Fruit fly (Drosophila melanogaster): ENCODE results near the gene CG33270.
A peak's percentile ranks its signal among the peaks of the same experiment; 100 is the strongest.

The CG33270 gene

DNA sequence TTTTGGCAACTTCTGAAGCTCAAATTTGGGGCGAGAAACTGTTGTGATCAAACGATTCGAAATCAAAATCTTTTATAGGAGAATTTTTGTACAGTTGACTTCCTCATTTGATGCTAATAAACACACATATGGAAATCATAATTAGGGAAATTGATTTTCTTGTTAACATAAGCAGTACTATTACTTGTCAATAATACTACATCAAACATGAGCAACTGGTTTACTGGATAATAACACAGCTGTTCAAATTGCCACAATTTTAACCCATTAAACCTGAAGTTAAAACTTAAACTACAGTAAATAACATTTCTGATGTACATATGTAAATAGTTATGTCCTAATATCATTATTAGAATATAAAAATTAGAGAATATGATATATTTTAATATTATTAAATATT, 1.5 kb upstream of the CG33270 start, which contains the start of gene CG43390 (continued):
- TF ChIP-seq dati (GFP tag; IDR thresholded peaks at IDR 0.05), result no peak
- peak; percentile 10 for TF ChIP-seq mam (GFP tag; optimal IDR thresholded peaks at IDR 0.05)
- TF ChIP-seq CG4730 (GFP tag; IDR thresholded peaks at IDR 0.05), result no peak
- no peak for TF ChIP-seq zfh1 (GFP tag; IDR thresholded peaks at IDR 0.05)
- no peak for TF ChIP-seq ro (GFP tag; IDR thresholded peaks at IDR 0.05)
- TF ChIP-seq shn (GFP tag; optimal IDR thresholded peaks at IDR 0.05), result no peak
- TF ChIP-seq dpn (GFP tag; optimal IDR thresholded peaks at IDR 0.05), result peak in 1 of 2 experiments; percentile 31
- peak; percentile 60 for TF ChIP-seq Fer3 (tag; optimal IDR thresholded peaks at IDR 0.05)
- TF ChIP-seq CG32767 (GFP tag; IDR thresholded peaks at IDR 0.05), result no peak
- TF ChIP-seq h (optimal IDR thresholded peaks at IDR 0.05), result no peak
- TF ChIP-seq CG7839 (tag; optimal IDR thresholded peaks at IDR 0.05), result peak; percentile 12
- TF ChIP-seq CG1603 (tag; optimal IDR thresholded peaks at IDR 0.05), result peak; percentile 41
- no peak for TF ChIP-seq CG8388 (GFP tag; optimal IDR thresholded peaks at IDR 0.05)
- TF ChIP-seq CG17612 (GFP tag; IDR thresholded peaks at IDR 0.05), result no peak
- TF ChIP-seq Camta (GFP tag; optimal IDR thresholded peaks at IDR 0.05), result peak; percentile 7
- peak; percentile 68 for TF ChIP-seq HmgZ (tag; optimal IDR thresholded peaks at IDR 0.05)
- peak; percentile 73 for TF ChIP-seq CrebB (tag; optimal IDR thresholded peaks at IDR 0.05)
- peak; percentile 39 for TF ChIP-seq sug (tag; optimal IDR thresholded peaks at IDR 0.05)
- peak; percentile 86 for TF ChIP-seq Hmr (GFP tag; optimal IDR thresholded peaks at IDR 0.05)
- peak; percentile 27 for TF ChIP-seq pho (GFP tag; optimal IDR thresholded peaks at IDR 0.05)
- peak; percentile 65 for TF ChIP-seq CG15011 (GFP tag; optimal IDR thresholded peaks at IDR 0.05)

DNA sequence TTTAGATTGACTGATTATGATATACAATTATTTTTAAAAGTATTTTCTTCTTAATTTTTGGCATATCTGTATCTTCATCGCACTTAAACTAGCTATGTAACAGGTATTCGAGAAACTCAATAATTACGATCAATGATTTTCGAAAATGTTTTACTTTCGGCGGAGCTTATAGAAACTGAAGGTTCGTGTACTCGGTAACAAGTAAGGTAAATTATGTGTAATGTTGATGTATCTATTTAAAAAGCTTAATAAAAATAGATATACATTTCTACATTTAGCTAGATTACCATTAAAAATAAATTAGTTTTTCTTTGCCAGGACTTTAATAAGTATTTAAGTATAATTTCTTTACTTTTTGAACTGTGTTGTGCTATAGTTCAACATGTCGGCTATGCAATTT, 424 bp upstream of the CG33270 start:
- TF ChIP-seq CTCF (GFP tag; optimal IDR thresholded peaks at IDR 0.05) (peak; percentile 74), onecut (GFP tag; IDR thresholded peaks at IDR 0.05) (no peak)

DNA sequence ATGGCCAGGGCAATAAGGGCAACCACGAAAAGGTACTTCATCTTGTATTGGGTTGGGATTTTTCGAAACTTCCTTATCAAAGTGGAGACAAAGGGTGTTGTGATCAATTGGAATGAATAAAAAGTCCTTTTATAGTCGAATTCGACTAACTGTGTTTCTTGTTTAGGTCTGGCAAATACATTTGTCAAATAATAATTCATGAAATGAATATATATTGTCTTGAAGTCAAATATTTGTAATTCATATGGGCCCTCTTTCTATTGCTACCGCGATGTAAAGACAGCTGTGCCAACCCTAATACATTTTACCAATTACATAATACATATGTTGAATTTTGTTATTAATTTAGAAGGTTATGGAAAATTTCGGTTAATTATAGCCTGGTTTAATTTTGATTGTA, 1.0 kb downstream of the CG33270 start, which contains the start of gene CG33271:
Gene CG33271, minus strand, starts transcription at position 101 of the 400 bp plus-strand sequence.
- no peak for TF ChIP-seq hb (GFP tag; IDR thresholded peaks at IDR 0.05; ENCODE audit: partially characterized antibody)
- TF ChIP-seq Dll (GFP tag; IDR thresholded peaks at IDR 0.05; ENCODE audit: partially characterized antibody), result no peak
- TF ChIP-seq CG1832 (GFP tag; optimal IDR thresholded peaks at IDR 0.05), result no peak
- no peak for TF ChIP-seq Nf-YB (GFP tag; optimal IDR thresholded peaks at IDR 0.05)
- TF ChIP-seq CG15514 (GFP tag; optimal IDR thresholded peaks at IDR 0.05), result peak; percentile 40
- TF ChIP-seq CG5180 (GFP tag; optimal IDR thresholded peaks at IDR 0.05), result no peak
- TF ChIP-seq Bteb2 (GFP tag; optimal IDR thresholded peaks at IDR 0.05), result no peak
- TF ChIP-seq TFAM (GFP tag; optimal IDR thresholded peaks at IDR 0.05), result no peak
- no peak for TF ChIP-seq Kr (GFP tag; optimal IDR thresholded peaks at IDR 0.05)
- TF ChIP-seq NK7.1 (GFP tag; optimal IDR thresholded peaks at IDR 0.05), result no peak
- TF ChIP-seq CG14860 (GFP tag; IDR thresholded peaks at IDR 0.05; ENCODE audit: partially characterized antibody), result no peak
- no peak for TF ChIP-seq CG7928 (GFP tag; optimal IDR thresholded peaks at IDR 0.05)
- TF ChIP-seq bcd (GFP tag; optimal IDR thresholded peaks at IDR 0.05), result no peak
- TF ChIP-seq Ptx1 (GFP tag; IDR thresholded peaks at IDR 0.05), result no peak
- no peak for TF ChIP-seq knrl (GFP tag; IDR thresholded peaks at IDR 0.05; ENCODE audit: partially characterized antibody)
- no peak for TF ChIP-seq CG10274 (GFP tag; optimal IDR thresholded peaks at IDR 0.05)
- no peak for TF ChIP-seq HmgZ (tag; optimal IDR thresholded peaks at IDR 0.05)
- no peak for TF ChIP-seq gcm (GFP tag; optimal IDR thresholded peaks at IDR 0.05)
- no peak for TF ChIP-seq p53 (GFP tag; optimal IDR thresholded peaks at IDR 0.05)
- peak; percentile 41 for TF ChIP-seq Hmr (GFP tag; optimal IDR thresholded peaks at IDR 0.05)
- TF ChIP-seq Poxn (GFP tag; IDR thresholded peaks at IDR 0.05), result no peak
- TF ChIP-seq Xbp1 (GFP tag; optimal IDR thresholded peaks at IDR 0.05), result no peak
- TF ChIP-seq bab2 (GFP tag; optimal IDR thresholded peaks at IDR 0.05), result no peak
- no peak for TF ChIP-seq CG14965 (GFP tag; optimal IDR thresholded peaks at IDR 0.05; ENCODE audit: borderline replicate concordance)
- peak; percentile 31 for TF ChIP-seq CG3281 (GFP tag; optimal IDR thresholded peaks at IDR 0.05)
- no peak for TF ChIP-seq zen2 (GFP tag; IDR thresholded peaks at IDR 0.05; ENCODE audit: partially characterized antibody)
- TF ChIP-seq luna (GFP tag; optimal IDR thresholded peaks at IDR 0.05), result no peak
- peak; percentile 31 for TF ChIP-seq CG18599 (GFP tag; optimal IDR thresholded peaks at IDR 0.05)
- no peak for TF ChIP-seq CG5953 (GFP tag; IDR thresholded peaks at IDR 0.05)

Data from whole organism, embryonic.